Worm (Caenorhabditis elegans) whole organism, early embryonic: ENCODE results near the gene smoc-1.

Experiments used
- F13C5.2 ChIP-seq: sonication (generic microtip); optimal IDR thresholded peaks from 2 replicates; lab custom pipeline; 2017; ENCODE audit warnings: mild to moderate bottlenecking, missing genetic modification characterization, inconsistent platforms, missing compliant biosample characterization
- aly-1 ChIP-seq: sonication (generic microtip); optimal IDR thresholded peaks from 2 replicates; lab custom pipeline; 2016; ENCODE audit warnings: missing genetic modification characterization, missing compliant biosample characterization
- ama-1 ChIP-seq: fragments of 150-350 bp; optimal IDR thresholded peaks from 2 replicates; lab custom pipeline; 2014
- flt-1 ChIP-seq: fragments of 200-800 bp; sonication (Bioruptor generic); IDR thresholded peaks from 2 replicates; pipeline ENCODE4 v1.3.6; 2022; ENCODE audit warnings: missing genetic modification characterization, missing compliant biosample characterization
- sea-1 ChIP-seq: fragments of 200-800 bp; sonication (Bioruptor generic); conservative IDR thresholded peaks from 2 replicates; pipeline ENCODE4 v1.3.6; 2022; ENCODE audit warnings: missing genetic modification characterization, missing compliant biosample characterization
- tra-4 ChIP-seq: sonication (generic microtip); optimal IDR thresholded peaks from 2 replicates; lab custom pipeline; 2017; ENCODE audit warnings: missing genetic modification characterization, missing compliant biosample characterization

ce11 chrV:11776538-11776937 lies 19.1 kb downstream of the smoc-1 start, which contains the start of gene F55A11.6:
- TF ChIP-seq ama-1 (lab: Kevin White, UChicago) (no peak), tra-4 (tag; lab: Kevin White, UChicago) (no peak), flt-1 (GFP tag; lab: Robert Waterston, UW) (no peak), F13C5.2 (tag; lab: Kevin White, UChicago) (no peak), aly-1 (tag; lab: Kevin White, UChicago) (no peak), sea-1 (GFP tag; lab: Robert Waterston, UW) (no peak)
